Worm (Caenorhabditis elegans): ENCODE data around the gene H35N09.2.

H35N09.2 gene

ce11 chrX:8568423-8568903, 36.4 kb downstream of the H35N09.2 start:
- TF ChIP-seq dao-5 (tag; optimal IDR thresholded peaks at IDR 0.05) (no peak), him-1 (tag; optimal IDR thresholded peaks at IDR 0.05) (no peak), W03F9.2 (tag; optimal IDR thresholded peaks at IDR 0.05) (no peak)

- TF ChIP-seq dao-5 (tag; optimal IDR thresholded peaks at IDR 0.05) (no peak), W03F9.2 (tag; optimal IDR thresholded peaks at IDR 0.05) (no peak), him-1 (tag; optimal IDR thresholded peaks at IDR 0.05) (no peak)
Measured at ce11 chrX:8567823-8568314, 37.0 kb downstream of the H35N09.2 start.

- TF ChIP-seq dao-5 (tag; optimal IDR thresholded peaks at IDR 0.05) (no peak), W03F9.2 (tag; optimal IDR thresholded peaks at IDR 0.05) (no peak), him-1 (tag; optimal IDR thresholded peaks at IDR 0.05) (no peak)
Measured at ce11 chrX:8567166-8567565, 37.7 kb downstream of the H35N09.2 start.

DNA sequence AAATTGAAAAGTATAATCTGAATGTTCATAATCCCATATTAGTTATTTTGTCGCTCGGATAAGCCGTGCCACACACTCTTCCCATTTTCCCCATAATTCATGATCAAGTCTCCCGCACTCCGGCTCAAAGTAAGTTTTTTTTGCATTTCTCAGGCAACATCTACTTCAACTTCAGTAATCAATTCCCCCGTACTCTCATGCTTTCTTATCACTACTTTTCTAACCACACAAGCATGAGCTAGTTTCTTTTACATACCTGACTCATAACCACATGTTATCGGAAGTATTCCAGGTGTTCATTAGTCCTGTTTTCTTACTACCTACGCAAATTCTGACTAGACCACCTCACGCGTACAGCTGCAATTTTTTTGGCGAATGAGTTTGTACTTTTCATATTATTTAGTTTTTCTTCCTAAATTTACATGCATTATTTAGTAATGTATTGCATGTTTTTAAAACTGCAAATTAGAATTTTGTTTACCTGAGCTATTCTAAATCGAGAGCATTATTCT, 38.3 kb downstream of the H35N09.2 start:
- no peak for TF ChIP-seq W03F9.2 (tag; optimal IDR thresholded peaks at IDR 0.05)
- TF ChIP-seq dao-5 (tag; optimal IDR thresholded peaks at IDR 0.05): no peak
- TF ChIP-seq him-1 (tag; optimal IDR thresholded peaks at IDR 0.05): no peak

- TF ChIP-seq dao-5 (tag; optimal IDR thresholded peaks at IDR 0.05) (no peak), him-1 (tag; optimal IDR thresholded peaks at IDR 0.05) (no peak), W03F9.2 (tag; optimal IDR thresholded peaks at IDR 0.05) (no peak)
Measured at ce11 chrX:8565810-8566416, 38.9 kb downstream of the H35N09.2 start.

- TF ChIP-seq W03F9.2 (tag; optimal IDR thresholded peaks at IDR 0.05) (no peak), him-1 (tag; optimal IDR thresholded peaks at IDR 0.05) (no peak), dao-5 (tag; optimal IDR thresholded peaks at IDR 0.05) (no peak)
Measured at ce11 chrX:8564451-8564795, 40.4 kb downstream of the H35N09.2 start.

DNA sequence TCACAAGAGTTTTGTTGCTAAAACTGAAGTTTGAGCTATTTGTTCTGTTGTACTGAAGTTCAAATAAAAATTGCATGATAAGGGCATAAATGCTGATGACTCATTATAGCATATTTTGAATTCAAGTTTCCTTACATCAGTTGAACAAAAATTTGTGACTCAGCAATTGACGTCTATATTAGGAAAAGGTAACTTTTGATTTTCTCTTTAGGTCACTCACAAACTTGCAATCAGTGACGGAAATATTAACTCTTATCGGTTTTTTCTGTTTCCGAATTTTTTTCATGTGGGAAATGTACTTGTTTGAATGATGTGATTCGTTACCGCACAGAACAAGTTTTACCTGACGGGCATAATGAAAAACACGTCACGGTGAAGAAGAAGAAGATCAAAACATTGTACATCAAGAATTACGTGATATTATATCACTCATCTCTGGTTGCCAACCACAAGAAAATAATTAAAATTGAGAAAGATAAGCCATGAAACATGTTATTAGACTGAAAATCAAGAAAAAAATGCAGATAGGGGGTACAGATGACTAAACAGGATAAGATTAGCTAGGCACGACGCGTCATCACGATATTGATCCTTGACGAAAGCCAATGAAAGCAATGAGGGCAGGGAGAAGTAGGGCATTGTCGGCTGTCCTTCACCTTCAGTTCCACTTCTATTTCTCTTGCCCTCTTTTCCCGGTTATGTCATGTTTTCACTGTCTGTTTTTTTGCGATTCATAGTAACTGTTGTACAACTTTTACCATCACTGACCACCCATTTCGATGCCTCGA, 41.0 kb downstream of the H35N09.2 start:
- no peak for TF ChIP-seq W03F9.2 (tag; optimal IDR thresholded peaks at IDR 0.05)
- no peak for TF ChIP-seq him-1 (tag; optimal IDR thresholded peaks at IDR 0.05)
- TF ChIP-seq dao-5 (tag; optimal IDR thresholded peaks at IDR 0.05): no peak

DNA sequence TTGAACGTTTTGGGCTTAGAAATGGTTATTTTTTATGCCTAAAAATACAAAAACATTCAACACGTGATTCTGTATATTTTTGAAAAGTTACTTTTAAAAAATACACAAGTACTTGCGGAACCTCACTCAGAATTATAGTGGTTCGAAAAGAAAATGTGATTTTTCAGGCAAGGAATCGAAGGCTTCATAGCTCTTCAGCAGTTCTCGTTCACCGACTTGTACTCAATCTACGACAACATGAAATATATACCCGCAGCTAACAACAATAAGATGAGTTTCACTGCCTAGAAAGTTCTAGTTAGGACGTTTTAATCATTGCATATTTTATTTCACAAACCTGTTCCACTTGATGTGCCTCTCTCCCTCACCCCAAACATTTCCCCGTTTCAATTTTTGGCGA, 42.3 kb downstream of the H35N09.2 start:
- TF ChIP-seq him-1 (tag; optimal IDR thresholded peaks at IDR 0.05): no peak
- no peak for TF ChIP-seq dao-5 (tag; optimal IDR thresholded peaks at IDR 0.05)
- TF ChIP-seq W03F9.2 (tag; optimal IDR thresholded peaks at IDR 0.05): no peak

ce11 chrX:8556614-8557196, 48.2 kb downstream of the H35N09.2 start, which contains the start of gene utx-1:
utx-1 (plus strand) TSS chrX:8557146.
- TF ChIP-seq dao-5 (tag; optimal IDR thresholded peaks at IDR 0.05): no peak
- TF ChIP-seq W03F9.2 (tag; optimal IDR thresholded peaks at IDR 0.05): no peak
- no peak for TF ChIP-seq him-1 (tag; optimal IDR thresholded peaks at IDR 0.05)

DNA sequence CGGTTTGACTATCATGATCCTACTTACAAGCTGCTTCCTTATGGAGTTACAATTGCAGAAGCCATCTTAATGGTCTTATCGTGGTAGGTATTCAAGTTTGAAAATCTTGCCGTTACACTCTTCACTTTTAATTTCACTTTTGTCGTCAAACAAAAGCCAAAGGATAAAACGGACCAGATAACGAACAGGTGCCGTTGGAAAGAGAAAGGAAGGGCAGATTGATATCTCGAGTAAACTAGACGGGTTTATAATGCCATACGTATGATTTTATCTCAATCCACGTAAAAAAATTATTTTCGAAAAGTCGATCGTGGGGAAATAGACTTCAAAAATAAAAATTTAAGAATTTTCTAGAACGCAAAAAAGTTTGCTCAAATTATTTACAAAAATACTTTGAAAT, 50.8 kb downstream of the H35N09.2 start:
- no peak for TF ChIP-seq him-1 (tag; optimal IDR thresholded peaks at IDR 0.05)
- no peak for TF ChIP-seq dao-5 (tag; optimal IDR thresholded peaks at IDR 0.05)
- TF ChIP-seq W03F9.2 (tag; optimal IDR thresholded peaks at IDR 0.05): no peak

Measured in whole organism, L4/young adult.